Worm (Caenorhabditis elegans): Measurements from ENCODE around the gene sdz-9.

- TF ChIP-seq daf-8 (GFP tag; IDR thresholded peaks at IDR 0.05) (no peak), attf-4 (tag; optimal IDR thresholded peaks at IDR 0.05) (no peak), egl-27 (tag; optimal IDR thresholded peaks at IDR 0.05) (no peak)
Measured at ce11 chrII:2791693-2792092, 18.3 kb upstream of the sdz-9 start.

Data from whole organism, L4 larva.